Fruit fly (Drosophila melanogaster): Measurements from ENCODE around the gene Bicra.
A peak's percentile ranks its signal among the peaks of the same experiment; 100 is the strongest.

Bicra gene

DNA sequence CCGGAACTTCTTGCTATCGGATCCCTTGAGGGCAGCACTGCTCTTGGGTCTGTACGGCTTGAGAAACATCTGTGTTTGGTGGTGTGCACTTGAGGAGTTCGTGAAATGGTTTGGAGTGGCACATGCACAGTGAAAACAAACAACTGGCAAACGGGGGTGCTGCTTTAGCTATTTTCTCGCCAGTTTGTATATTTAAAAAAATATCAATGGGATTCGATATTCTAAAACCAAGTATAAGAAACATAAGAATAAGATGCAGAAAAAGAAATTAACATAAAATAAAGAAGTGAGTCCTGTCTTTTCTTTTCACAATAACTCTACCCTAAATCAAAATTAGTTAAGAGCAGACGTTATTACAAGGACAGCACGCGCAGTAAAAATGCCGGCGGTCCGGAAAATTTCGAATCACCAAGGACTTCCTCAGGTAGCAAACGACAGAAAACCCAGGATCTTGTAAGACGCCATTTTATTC is 88.8 kb downstream of the Bicra start, which contains the start of gene eIF2D:
Gene eIF2D, minus strand, starts transcription at position 174 of the 472 bp plus-strand sequence.
- TF ChIP-seq CG8159 (tag; optimal IDR thresholded peaks at IDR 0.05) (peak; percentile 59), CG4496 (GFP tag; IDR thresholded peaks at IDR 0.05) (peak; percentile 68; the same call in 2 of the 3 replicates), Snoo (tag; optimal IDR thresholded peaks at IDR 0.05) (peak; percentile 49), Pif1A (GFP tag; optimal IDR thresholded peaks at IDR 0.05) (no peak), CG32121 (GFP tag; IDR thresholded peaks at IDR 0.05) (peak; percentile 50), CG13204 (GFP tag; optimal IDR thresholded peaks at IDR 0.05) (no peak), Ets98B (GFP tag; IDR thresholded peaks at IDR 0.05) (peak; percentile 73), CG34367 (tag; optimal IDR thresholded peaks at IDR 0.05) (peak; percentile 28), CG9948 (tag; optimal IDR thresholded peaks at IDR 0.05) (peak; percentile 20), fd96Ca (GFP tag; IDR thresholded peaks at IDR 0.05) (peak; percentile 52; the same call in 1 of the 3 replicates), CG15710 (tag; optimal IDR thresholded peaks at IDR 0.05) (peak; percentile 42), EcR (GFP tag; optimal IDR thresholded peaks at IDR 0.05) (no peak), Pif1B (GFP tag; optimal IDR thresholded peaks at IDR 0.05) (no peak), rn (GFP tag; IDR thresholded peaks at IDR 0.05) (no peak), CG17806 (tag; optimal IDR thresholded peaks at IDR 0.05) (peak; percentile 49), CG8301 (tag; optimal IDR thresholded peaks at IDR 0.05) (peak; percentile 61), CG12605 (GFP tag; IDR thresholded peaks at IDR 0.05) (peak; percentile 66), CG10348 (GFP tag; IDR thresholded peaks at IDR 0.05) (no peak), CG14655 (GFP tag; optimal IDR thresholded peaks at IDR 0.05) (no peak)

DNA sequence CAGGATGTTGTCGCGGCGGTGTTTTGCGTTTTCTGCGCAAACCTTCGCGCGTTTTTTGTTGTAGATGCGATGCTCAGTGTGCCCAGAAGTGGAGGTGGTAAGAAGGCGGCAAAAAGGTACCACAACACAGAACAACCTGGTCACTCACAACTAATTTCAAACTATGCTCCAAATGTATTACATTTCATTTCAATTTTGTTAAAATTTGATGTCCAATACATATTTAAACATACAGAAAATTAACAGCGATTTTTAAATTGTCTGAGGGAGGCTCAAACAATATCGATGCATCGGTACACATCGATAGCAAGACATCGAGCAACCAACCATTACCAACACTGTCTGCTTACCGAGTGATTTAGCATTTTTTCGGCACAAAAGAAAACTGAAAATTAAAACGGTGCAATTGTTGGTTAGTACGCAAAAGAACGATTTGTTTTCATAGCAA is 90.4 kb downstream of the Bicra start, which contains the start of the genes Slbp and Rpn2:
Gene Slbp, minus strand, starts transcription at position 70 of the 448 bp plus-strand sequence.
Gene Rpn2, plus strand, starts transcription at position 328 of the 448 bp plus-strand sequence.
- TF ChIP-seq Snoo (tag; optimal IDR thresholded peaks at IDR 0.05) (peak; percentile 23), CG8301 (tag; optimal IDR thresholded peaks at IDR 0.05) (no peak), CG12605 (GFP tag; IDR thresholded peaks at IDR 0.05) (no peak), CG15710 (tag; optimal IDR thresholded peaks at IDR 0.05) (peak; percentile 28), Pif1A (GFP tag; optimal IDR thresholded peaks at IDR 0.05) (no peak), CG8159 (tag; optimal IDR thresholded peaks at IDR 0.05) (peak; percentile 24)

DNA sequence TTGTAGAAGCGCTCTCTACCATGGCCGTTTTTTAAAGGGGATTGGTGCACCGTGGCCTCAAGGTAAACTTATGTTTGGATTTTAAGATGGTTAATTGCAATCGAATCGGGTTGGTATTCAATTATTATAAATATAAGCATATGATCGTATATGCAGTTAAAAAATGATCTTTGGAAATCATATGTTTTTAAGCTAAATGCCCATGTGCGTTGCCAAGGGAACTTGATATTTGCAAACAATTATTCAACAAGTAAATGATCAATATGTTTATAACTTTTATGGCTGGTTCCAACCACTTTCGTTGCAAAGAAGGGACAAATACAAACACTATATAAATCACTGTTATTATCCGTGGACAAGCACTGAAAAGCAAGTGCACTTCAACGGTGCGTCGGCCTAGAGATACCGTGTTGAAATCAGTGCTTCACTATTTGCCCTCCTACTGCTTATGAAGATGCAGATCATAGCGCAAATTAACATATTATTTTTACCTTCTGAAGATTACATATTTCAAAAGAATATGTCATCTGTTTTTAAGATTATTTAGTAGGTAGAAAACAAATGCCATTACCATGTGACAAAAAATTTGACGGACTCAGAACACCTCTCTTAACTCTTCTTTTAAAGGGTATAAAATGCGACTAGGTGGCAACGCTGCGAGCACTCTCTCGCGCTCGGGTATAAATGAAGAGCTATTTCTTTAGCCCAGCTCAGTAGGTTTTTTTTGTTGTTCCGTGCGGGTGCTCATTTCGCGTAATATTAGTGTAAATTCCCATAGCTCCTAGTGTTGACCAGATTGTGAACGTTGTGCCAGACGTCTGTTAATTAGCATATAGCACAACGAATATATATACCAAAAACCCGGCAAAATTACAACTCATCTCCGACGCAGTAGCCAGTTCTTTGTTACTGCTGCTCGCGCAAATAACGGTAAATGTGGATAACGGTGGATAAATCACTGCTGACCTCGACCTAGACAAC is 94.9 kb downstream of the Bicra start, which contains the start of gene rdog:
Gene rdog, plus strand, starts transcription at position 705 of the 981 bp plus-strand sequence.
- TF ChIP-seq EcR (GFP tag; optimal IDR thresholded peaks at IDR 0.05) (peak; percentile 41), CG13204 (GFP tag; optimal IDR thresholded peaks at IDR 0.05) (no peak), CG10348 (GFP tag; IDR thresholded peaks at IDR 0.05) (0 out of 2 replicates have a peak, but pooled peaks have one; percentile 33), CG8159 (tag; optimal IDR thresholded peaks at IDR 0.05) (peak; percentile 80), CG12605 (GFP tag; IDR thresholded peaks at IDR 0.05) (no peak), CG15710 (tag; optimal IDR thresholded peaks at IDR 0.05) (peak; percentile 77), CG9948 (tag; optimal IDR thresholded peaks at IDR 0.05) (peak; percentile 73), CG4496 (GFP tag; IDR thresholded peaks at IDR 0.05) (peak; percentile 59), CG8301 (tag; optimal IDR thresholded peaks at IDR 0.05) (peak; percentile 78), Snoo (tag; optimal IDR thresholded peaks at IDR 0.05) (peak; percentile 82), Ets98B (GFP tag; IDR thresholded peaks at IDR 0.05) (peak; percentile 40), CG17806 (tag; optimal IDR thresholded peaks at IDR 0.05) (peak; percentile 71), fd96Ca (GFP tag; IDR thresholded peaks at IDR 0.05) (peak; percentile 26; the same call in 1 of the 3 replicates), CG32121 (GFP tag; IDR thresholded peaks at IDR 0.05) (no peak), CG14655 (GFP tag; optimal IDR thresholded peaks at IDR 0.05) (no peak), Pif1A (GFP tag; optimal IDR thresholded peaks at IDR 0.05) (no peak), rn (GFP tag; IDR thresholded peaks at IDR 0.05) (no peak), Pif1B (GFP tag; optimal IDR thresholded peaks at IDR 0.05) (peak; percentile 60), gl (tag; optimal IDR thresholded peaks at IDR 0.05) (peak; percentile 18), D1 (tag; optimal IDR thresholded peaks at IDR 0.05) (no peak), CG34367 (tag; optimal IDR thresholded peaks at IDR 0.05) (peak; percentile 72)
